Fruit fly (Drosophila melanogaster): Measurements from ENCODE around the gene Pex5.

The Pex5 gene

DNA sequence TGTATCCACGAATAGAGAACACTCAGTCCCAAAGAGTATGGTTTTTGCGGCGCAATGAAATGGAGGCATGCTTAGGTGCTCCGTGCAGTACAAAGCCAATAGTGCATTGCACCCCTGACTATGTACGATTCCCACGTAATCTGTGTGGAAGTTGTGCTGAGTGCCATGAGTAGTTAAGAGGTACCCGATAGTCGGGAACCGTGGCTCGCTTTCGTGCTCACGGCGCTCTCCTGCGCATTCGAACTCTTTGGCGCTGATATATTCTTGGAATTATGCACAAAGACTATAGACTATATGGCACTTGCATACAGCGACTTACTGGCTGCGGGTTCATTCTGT lies 44.3 kb downstream of the Pex5 start:
- TF ChIP-seq psq (GFP tag; optimal IDR thresholded peaks at IDR 0.05) (peak; percentile 41), Hr78 (GFP tag; optimal IDR thresholded peaks at IDR 0.05) (no peak), sage (GFP tag; optimal IDR thresholded peaks at IDR 0.05) (no peak), Rel (GFP tag; optimal IDR thresholded peaks at IDR 0.05) (no peak), Rel (tag; optimal IDR thresholded peaks at IDR 0.05) (peak; percentile 25), br (GFP tag; optimal IDR thresholded peaks at IDR 0.05) (peak; percentile 51), Vsx2 (GFP tag; optimal IDR thresholded peaks at IDR 0.05; ENCODE audit: partially characterized antibody) (no peak), Sp1 (GFP tag; optimal IDR thresholded peaks at IDR 0.05) (peak; percentile 47), rgr (GFP tag; optimal IDR thresholded peaks at IDR 0.05) (peak; percentile 54), HLH106 (tag; optimal IDR thresholded peaks at IDR 0.05) (peak; percentile 63), GATAd (GFP tag; optimal IDR thresholded peaks at IDR 0.05) (no peak), dl (GFP tag; optimal IDR thresholded peaks at IDR 0.05; ENCODE audit: insufficient read depth in 1 of 2, partially characterized antibody in 2 of 2) (no peak), OdsH (GFP tag; optimal IDR thresholded peaks at IDR 0.05) (peak; percentile 68), pan (optimal IDR thresholded peaks at IDR 0.05) (peak; percentile 68), dmrt93B (GFP tag; optimal IDR thresholded peaks at IDR 0.05) (peak; percentile 48), Hr83 (GFP tag; optimal IDR thresholded peaks at IDR 0.05; ENCODE audit: poor library complexity, severe bottlenecking) (no peak), fru (GFP tag; optimal IDR thresholded peaks at IDR 0.05) (peak; percentile 80), h (GFP tag; optimal IDR thresholded peaks at IDR 0.05) (peak; percentile 88), Hnf4 (GFP tag; optimal IDR thresholded peaks at IDR 0.05) (peak; percentile 47), foxo (GFP tag; optimal IDR thresholded peaks at IDR 0.05) (peak in 1 of 2 experiments; percentile 78), ey (GFP tag; optimal IDR thresholded peaks at IDR 0.05) (peak; percentile 72), woc (GFP tag; optimal IDR thresholded peaks at IDR 0.05) (peak; percentile 78), brk (GFP tag; optimal IDR thresholded peaks at IDR 0.05) (no peak), CG32264 (GFP tag; optimal IDR thresholded peaks at IDR 0.05) (peak; percentile 1)

dm6 chrX:1823883-1824609 lies 44.8 kb downstream of the Pex5 start:
- TF ChIP-seq Jra (GFP tag; optimal IDR thresholded peaks at IDR 0.05), result peak; percentile 34
- no peak for TF ChIP-seq Dif (GFP tag; optimal IDR thresholded peaks at IDR 0.05; ENCODE audit: partially characterized antibody)
- no peak for TF ChIP-seq dsf (GFP tag; optimal IDR thresholded peaks at IDR 0.05; ENCODE audit: borderline replicate concordance)

DNA sequence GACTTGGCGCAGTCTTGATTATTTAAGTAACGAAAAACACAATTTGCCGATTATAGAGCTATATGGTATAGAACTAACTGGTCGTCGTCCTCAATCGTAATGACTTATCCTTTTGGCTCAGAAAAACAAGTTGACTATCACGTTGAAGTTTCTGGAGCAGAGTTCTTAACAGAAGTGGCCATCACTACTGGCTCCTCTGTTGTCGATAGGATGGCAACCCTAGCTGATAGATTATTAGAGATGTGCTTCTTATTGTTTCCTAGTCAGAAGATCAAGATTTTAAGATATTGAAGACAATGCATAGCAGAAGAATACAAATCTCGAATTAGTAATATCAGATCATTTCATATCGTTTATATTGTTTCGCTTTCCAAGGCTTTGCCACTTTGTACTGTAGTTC lies 46.6 kb downstream of the Pex5 start, which contains the start of gene CG14811:
Gene CG14811, minus strand, starts transcription at position 101 of the 400 bp plus-strand sequence.
- TF ChIP-seq Sp1 (GFP tag; optimal IDR thresholded peaks at IDR 0.05) (no peak), h (GFP tag; optimal IDR thresholded peaks at IDR 0.05) (no peak), Dfd (GFP tag; optimal IDR thresholded peaks at IDR 0.05) (no peak), sage (GFP tag; optimal IDR thresholded peaks at IDR 0.05) (no peak), brk (GFP tag; optimal IDR thresholded peaks at IDR 0.05) (no peak)

dm6 chrX:1821039-1821438 lies 47.8 kb downstream of the Pex5 start:
- no peak for TF ChIP-seq sage (GFP tag; optimal IDR thresholded peaks at IDR 0.05)
- no peak for TF ChIP-seq lola (GFP tag; optimal IDR thresholded peaks at IDR 0.05)
- no peak for TF ChIP-seq CrebA (GFP tag; optimal IDR thresholded peaks at IDR 0.05; ENCODE audit: borderline replicate concordance)
- TF ChIP-seq woc (GFP tag; optimal IDR thresholded peaks at IDR 0.05), result no peak
- TF ChIP-seq CG9705 (GFP tag; optimal IDR thresholded peaks at IDR 0.05), result no peak
- no peak for TF ChIP-seq GATAd (GFP tag; optimal IDR thresholded peaks at IDR 0.05)
- TF ChIP-seq Dif (GFP tag; optimal IDR thresholded peaks at IDR 0.05; ENCODE audit: partially characterized antibody), result no peak
- no peak for TF ChIP-seq fru (GFP tag; optimal IDR thresholded peaks at IDR 0.05)
- TF ChIP-seq jim (GFP tag; optimal IDR thresholded peaks at IDR 0.05), result no peak
- no peak for TF ChIP-seq br (GFP tag; optimal IDR thresholded peaks at IDR 0.05)
- TF ChIP-seq foxo (GFP tag; optimal IDR thresholded peaks at IDR 0.05), result no peak
- no peak for TF ChIP-seq Vsx2 (GFP tag; optimal IDR thresholded peaks at IDR 0.05; ENCODE audit: partially characterized antibody)
- TF ChIP-seq Sp1 (GFP tag; optimal IDR thresholded peaks at IDR 0.05), result no peak
- TF ChIP-seq Jra (GFP tag; optimal IDR thresholded peaks at IDR 0.05), result no peak
- no peak for TF ChIP-seq sv (GFP tag; optimal IDR thresholded peaks at IDR 0.05)
- TF ChIP-seq rgr (GFP tag; optimal IDR thresholded peaks at IDR 0.05), result no peak
- no peak for TF ChIP-seq dl (GFP tag; optimal IDR thresholded peaks at IDR 0.05; ENCODE audit: insufficient read depth in 1 of 2, partially characterized antibody in 2 of 2)
- TF ChIP-seq HLH106 (tag; optimal IDR thresholded peaks at IDR 0.05), result no peak
- no peak for TF ChIP-seq Rel (GFP tag; optimal IDR thresholded peaks at IDR 0.05)
- TF ChIP-seq Rel (tag; optimal IDR thresholded peaks at IDR 0.05), result no peak
- no peak for TF ChIP-seq pan (optimal IDR thresholded peaks at IDR 0.05)
